Worm (Caenorhabditis elegans): Measurements from ENCODE around the gene M18.3.

The M18.3 gene

ce11 chrIV:12086498-12086897 lies 19.2 kb upstream of the M18.3 start (continued):
- peak; percentile 69 for TF ChIP-seq somi-1 (GFP tag; optimal IDR thresholded peaks at IDR 0.05)
- TF ChIP-seq dpl-1 (GFP tag; optimal IDR thresholded peaks at IDR 0.05) = peak; percentile 24
- TF ChIP-seq madf-10 (tag; optimal IDR thresholded peaks at IDR 0.05) = peak; percentile 80
- peak; percentile 66 for TF ChIP-seq unc-130 (GFP tag; optimal IDR thresholded peaks at IDR 0.05)
- TF ChIP-seq sptf-2 (GFP tag; optimal IDR thresholded peaks at IDR 0.05) = peak; percentile 93
- peak; percentile 67 to 92 for TF ChIP-seq rec-8 (tag; optimal IDR thresholded peaks at IDR 0.05)
- no peak for TF ChIP-seq bed-1 (GFP tag; IDR thresholded peaks at IDR 0.05)
- TF ChIP-seq ceh-79 (tag; optimal IDR thresholded peaks at IDR 0.05) = peak; percentile 88
- peak; percentile 86 for TF ChIP-seq Y56A3A.18 (GFP tag; IDR thresholded peaks at IDR 0.05)
- peak; percentile 77; the same call in 1 of the 2 replicates for TF ChIP-seq Y53F4B.3 (GFP tag; IDR thresholded peaks at IDR 0.05)
- TF ChIP-seq gei-17 (GFP tag; optimal IDR thresholded peaks at IDR 0.05) = peak; percentile 9
- TF ChIP-seq aptf-3 (GFP tag; IDR thresholded peaks at IDR 0.05) = peak; percentile 91
- peak; percentile 87 for TF ChIP-seq snpc-1.3 (tag; optimal IDR thresholded peaks at IDR 0.05; ENCODE audit: insufficient read depth)
- TF ChIP-seq cebp-1 (GFP tag; IDR thresholded peaks at IDR 0.05) = no peak
- TF ChIP-seq cebp-1 (tag; optimal IDR thresholded peaks at IDR 0.05) = peak; percentile 79
- TF ChIP-seq efl-1 (GFP tag; optimal IDR thresholded peaks at IDR 0.05) = peak; percentile 41
- TF ChIP-seq hlh-26 (GFP tag; conservative IDR thresholded peaks at IDR 0.05) = no peak
- TF ChIP-seq lir-1 (GFP tag; conservative IDR thresholded peaks at IDR 0.05) = peak; percentile 61
- TF ChIP-seq ccch-3 (GFP tag; optimal IDR thresholded peaks at IDR 0.05) = no peak
- TF ChIP-seq fkh-3 (tag; optimal IDR thresholded peaks at IDR 0.05) = peak; percentile 55
- TF ChIP-seq lin-54 (GFP tag; optimal IDR thresholded peaks at IDR 0.05) = peak; percentile 87
- peak; percentile 88 for TF ChIP-seq ztf-25 (GFP tag; IDR thresholded peaks at IDR 0.05)
- TF ChIP-seq zfh-2 (GFP tag; conservative IDR thresholded peaks at IDR 0.05) = peak; percentile 86
- TF ChIP-seq mes-4 (tag; optimal IDR thresholded peaks at IDR 0.05) = peak; percentile 78
- peak; percentile 80 for TF ChIP-seq rpc-1 (optimal IDR thresholded peaks at IDR 0.05)
- peak; percentile 91 for TF ChIP-seq rpc-1 (tag; optimal IDR thresholded peaks at IDR 0.05)
- no peak for TF ChIP-seq lag-1 (GFP tag; IDR thresholded peaks at IDR 0.05)
- no peak for TF ChIP-seq ztf-3 (GFP tag; optimal IDR thresholded peaks at IDR 0.05)
- peak; percentile 86 for TF ChIP-seq ekl-4 (GFP tag; IDR thresholded peaks at IDR 0.05)
- TF ChIP-seq C17E4.6 (GFP tag; IDR thresholded peaks at IDR 0.05) = peak; percentile 75; the same call in 1 of the 2 replicates
- TF ChIP-seq K11D2.4 (GFP tag; IDR thresholded peaks at IDR 0.05) = peak; percentile 78
- TF ChIP-seq repo-1 (tag; optimal IDR thresholded peaks at IDR 0.05) = no peak
- TF ChIP-seq F23B12.7 (tag; optimal IDR thresholded peaks at IDR 0.05; ENCODE audit: insufficient read depth) = peak; percentile 97
- peak; percentile 36 for TF ChIP-seq xnd-1 (tag; optimal IDR thresholded peaks at IDR 0.05)
- peak; percentile 40; the same call in 1 of the 2 replicates for TF ChIP-seq ceh-100 (GFP tag; IDR thresholded peaks at IDR 0.05)
- peak; percentile 100 for TF ChIP-seq cebp-2 (GFP tag; IDR thresholded peaks at IDR 0.05)
- peak; percentile 26 for TF ChIP-seq dpff-1 (tag; optimal IDR thresholded peaks at IDR 0.05)
- TF ChIP-seq snpc-3.4 (tag; optimal IDR thresholded peaks at IDR 0.05) = peak; percentile 67
- peak; percentile 78 for TF ChIP-seq B0035.1 (tag; optimal IDR thresholded peaks at IDR 0.05)
- TF ChIP-seq bed-2 (GFP tag; IDR thresholded peaks at IDR 0.05) = peak; percentile 79
- no peak for TF ChIP-seq ceh-58 (GFP tag; IDR thresholded peaks at IDR 0.05)
- TF ChIP-seq T07F8.4 (tag; optimal IDR thresholded peaks at IDR 0.05) = peak; percentile 85
- peak; percentile 64 for TF ChIP-seq attf-3 (GFP tag; conservative IDR thresholded peaks at IDR 0.05)
- TF ChIP-seq lsl-1 (GFP tag; optimal IDR thresholded peaks at IDR 0.05) = peak; percentile 76
